Worm (Caenorhabditis elegans) whole organism, dauer: ENCODE measurements around the gene rps-18.

Source experiments
- unc-62 ChIP-seq: sonication (generic microtip); optimal IDR thresholded peaks from 2 replicates; lab custom pipeline; 2017; ENCODE audit warnings: missing biosample characterization, missing genetic modification reagents, missing genetic modification characterization

Gene rps-18

DNA sequence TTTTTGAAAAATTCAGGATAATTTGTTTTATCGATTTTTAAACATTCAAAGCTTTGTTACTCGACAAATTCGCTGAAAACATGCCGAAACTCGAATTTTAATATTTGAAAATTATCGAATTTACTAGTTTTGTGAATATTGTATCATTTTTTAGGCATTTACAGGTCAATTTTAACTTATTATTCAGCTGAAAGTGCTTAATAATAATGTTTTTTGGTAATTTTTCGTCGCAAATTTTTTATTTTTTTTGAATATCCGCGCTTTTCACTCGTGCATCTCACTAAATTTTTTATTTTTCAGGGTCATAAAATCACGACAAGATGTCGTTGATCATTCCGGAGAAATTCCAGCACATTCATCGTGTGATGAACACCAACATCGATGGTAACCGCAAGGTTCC, at the start of gene rps-18:
TSS of gene rps-18 (plus strand) at position 301 of the 400 bp plus-strand sequence.
- no peak for TF ChIP-seq unc-62 (GFP tag; lab: Kevin White, UChicago)

DNA sequence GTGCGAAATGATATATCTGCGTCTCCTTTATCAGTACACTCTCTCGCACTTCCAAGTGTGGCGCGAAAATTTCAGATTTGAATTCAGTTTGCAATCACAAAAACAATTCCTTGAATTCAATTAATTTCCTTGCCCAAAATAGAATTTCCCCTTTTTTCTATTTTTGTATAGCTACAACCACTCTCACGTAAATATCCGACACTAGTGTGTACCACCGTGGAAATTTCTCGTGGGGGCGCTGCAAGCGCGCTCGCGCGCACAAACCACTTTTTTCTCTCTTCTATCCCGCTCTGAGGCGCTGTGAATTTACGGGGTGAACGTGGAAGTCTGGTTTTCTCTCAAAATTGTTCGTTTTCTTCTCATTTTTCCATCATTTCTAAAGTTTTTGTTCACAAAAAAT, 43.9 kb upstream of the rps-18 start, which contains the start of gene Y57G11C.8:
TSS of gene Y57G11C.8 (plus strand) at position 301 of the 400 bp plus-strand sequence.
- no peak for TF ChIP-seq unc-62 (GFP tag; lab: Kevin White, UChicago)

DNA sequence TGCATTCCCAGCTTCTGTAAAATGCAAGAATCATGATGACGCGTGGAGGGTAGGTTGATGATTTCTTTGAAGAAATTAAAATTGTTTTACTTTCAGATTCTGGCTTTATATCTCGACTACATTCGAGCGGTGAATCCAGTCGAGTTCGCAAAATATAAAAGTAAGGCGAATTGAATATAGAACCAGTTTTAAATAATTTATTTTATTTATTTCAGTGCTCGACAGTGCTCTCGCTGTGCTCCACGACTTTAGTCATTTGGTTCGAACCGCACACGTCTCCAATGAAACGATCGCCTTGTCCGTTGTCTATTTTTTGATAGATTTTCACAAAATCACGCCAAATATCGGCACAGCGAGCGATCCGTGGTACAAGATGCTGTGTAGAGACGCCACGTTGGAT, 43.3 kb upstream of the rps-18 start, which contains the start of gene Y57G11C.1130:
TSS of gene Y57G11C.1130 (plus strand) at position 301 of the 400 bp plus-strand sequence.
- no peak for TF ChIP-seq unc-62 (GFP tag; lab: Kevin White, UChicago)

DNA sequence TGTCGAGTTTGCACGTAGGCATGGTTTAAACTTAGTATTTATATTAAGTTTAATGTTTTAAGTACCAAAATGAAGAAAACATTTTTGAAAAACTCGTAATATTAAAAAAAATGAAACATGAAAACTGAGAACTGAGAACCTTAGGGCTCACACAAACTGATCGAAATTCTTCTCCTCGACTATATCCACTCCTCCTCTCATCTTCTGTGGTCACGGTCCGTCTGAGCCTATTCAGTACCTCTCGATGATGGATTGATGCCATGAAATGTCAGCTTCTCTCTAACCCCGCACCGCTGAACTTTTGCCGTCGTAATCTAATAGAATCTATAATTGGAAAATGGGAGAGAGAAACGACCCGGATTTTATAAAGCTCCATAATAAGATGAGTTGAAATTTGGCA, 41.0 kb upstream of the rps-18 start, which contains the start of gene nlp-56:
TSS of gene nlp-56 (minus strand) at position 257 of the 400 bp plus-strand sequence.
- TF ChIP-seq unc-62 (GFP tag; lab: Kevin White, UChicago), result no peak

DNA sequence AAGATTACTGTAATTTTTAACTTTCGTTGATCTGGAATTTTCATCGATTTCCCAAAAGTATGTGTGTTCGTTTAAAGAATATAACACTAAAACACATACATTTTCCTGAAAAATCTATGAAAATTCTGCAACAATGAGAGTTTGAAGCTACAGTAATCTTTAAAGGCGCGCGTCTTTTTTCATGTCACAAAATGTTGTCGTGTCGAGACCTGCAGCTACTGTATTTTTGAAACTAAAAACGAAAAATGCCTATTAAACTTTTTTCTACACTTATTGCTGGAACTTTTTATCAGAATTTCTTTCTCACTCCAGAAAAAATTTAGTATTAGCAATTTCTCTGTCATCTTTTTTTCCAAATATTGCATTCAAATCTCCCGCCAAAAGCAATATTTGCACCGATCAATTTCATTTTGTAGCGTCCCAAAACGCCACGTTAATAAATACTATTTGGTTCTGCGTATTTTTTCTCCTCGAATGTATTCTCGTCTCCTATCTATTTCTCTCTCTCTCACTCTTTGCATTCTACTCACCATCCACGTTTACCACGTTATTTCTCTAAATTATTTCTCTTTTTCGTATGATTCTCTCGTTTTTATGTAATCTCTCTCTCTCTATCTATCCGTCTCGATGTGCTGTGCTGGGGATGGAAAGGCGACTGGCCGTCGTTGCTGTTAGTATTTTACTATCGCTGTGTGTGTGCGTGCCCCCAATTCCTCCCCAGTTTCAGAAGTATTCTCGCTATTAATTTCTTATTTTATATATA, 38.9 kb upstream of the rps-18 start, which contains the start of gene melo-1:
TSS of gene melo-1 (plus strand) at position 658 of the 763 bp plus-strand sequence.
- no peak for TF ChIP-seq unc-62 (GFP tag; lab: Kevin White, UChicago)

DNA sequence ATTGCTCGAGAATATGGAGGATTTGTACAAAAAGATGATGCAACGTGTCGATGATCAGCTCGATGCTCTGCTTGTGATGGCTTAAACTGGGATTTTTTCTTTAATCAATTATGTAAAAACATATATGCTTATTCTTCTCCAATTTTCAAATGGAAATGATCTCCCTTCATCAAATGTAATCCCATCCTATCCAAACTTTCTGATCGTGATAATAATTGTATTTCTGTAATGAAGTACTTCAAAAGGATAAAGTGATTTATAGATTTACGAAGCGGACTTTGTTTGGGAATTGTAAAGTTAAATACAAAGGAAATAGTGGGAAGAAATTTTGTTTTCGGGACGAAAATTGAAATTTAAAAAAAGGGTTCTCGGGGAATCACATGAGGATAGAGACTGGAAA, 34.9 kb upstream of the rps-18 start:
- no peak for TF ChIP-seq unc-62 (GFP tag; lab: Kevin White, UChicago)

DNA sequence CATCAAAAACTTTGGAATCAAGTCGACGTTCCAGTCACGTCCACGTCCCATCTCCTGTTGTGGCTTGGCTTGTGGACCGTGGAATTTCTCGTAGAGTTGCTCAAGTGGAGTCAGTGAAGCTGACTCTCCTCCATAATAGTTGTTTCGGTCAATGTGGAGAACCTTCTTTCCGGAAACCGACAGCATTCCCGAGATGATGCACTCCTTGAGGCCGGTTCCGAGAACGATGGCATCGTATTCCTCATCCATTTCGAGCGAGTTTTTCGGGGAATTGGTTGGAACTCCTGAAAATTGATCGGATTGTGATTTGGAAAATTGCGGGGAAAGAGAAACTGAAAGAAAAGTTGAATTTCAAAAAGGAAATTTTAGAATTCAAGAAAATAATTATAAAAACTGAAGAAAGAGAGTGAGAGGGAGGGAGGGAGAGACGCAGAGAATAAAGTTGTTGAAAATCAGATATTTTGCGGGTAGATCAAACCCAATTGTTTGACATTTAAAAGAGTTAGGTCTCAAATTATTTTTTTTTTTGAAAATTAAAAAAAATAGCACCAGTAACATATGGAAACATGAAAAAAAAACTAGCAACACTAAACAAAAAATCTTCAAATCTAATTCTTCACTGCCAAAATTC, 32.8 kb upstream of the rps-18 start, which contains the start of gene gdi-1:
TSS of gene gdi-1 (minus strand) at position 286 of the 631 bp plus-strand sequence.
- TF ChIP-seq unc-62 (GFP tag; lab: Kevin White, UChicago), result no peak

DNA sequence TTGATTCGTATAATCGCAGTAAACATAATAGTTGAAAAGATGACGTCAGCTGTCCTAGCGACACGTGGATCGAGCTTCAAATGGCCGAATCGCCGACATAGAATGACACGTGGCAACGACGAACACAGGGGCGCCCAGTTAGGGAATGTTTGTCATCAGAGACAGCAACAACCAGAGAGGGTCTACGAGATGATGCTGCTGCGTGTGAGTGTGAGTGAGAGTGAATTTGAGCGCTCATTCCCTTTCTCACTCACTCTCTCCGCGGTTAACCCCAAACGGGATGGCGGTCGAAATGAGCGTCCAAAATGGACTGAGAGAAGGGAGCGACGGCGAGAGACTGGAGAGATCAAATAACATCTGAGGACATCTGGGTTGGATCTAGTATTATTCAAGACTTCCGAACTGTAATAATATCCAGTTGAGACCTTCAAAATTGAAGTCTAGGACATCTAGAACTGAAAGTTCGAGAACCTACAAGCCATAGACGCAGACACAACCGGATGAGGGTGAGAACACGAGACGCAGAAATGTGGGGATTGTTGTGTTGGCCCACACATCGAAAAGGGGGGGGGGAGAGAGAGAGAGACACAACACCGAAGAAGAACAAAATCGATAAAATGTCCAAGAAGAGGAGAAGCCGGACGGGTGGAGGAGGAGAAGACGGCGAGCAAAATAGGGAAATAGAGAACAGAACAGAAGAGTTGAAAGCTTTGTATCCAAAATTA, 31.4 kb upstream of the rps-18 start:
- no peak for TF ChIP-seq unc-62 (GFP tag; lab: Kevin White, UChicago)

DNA sequence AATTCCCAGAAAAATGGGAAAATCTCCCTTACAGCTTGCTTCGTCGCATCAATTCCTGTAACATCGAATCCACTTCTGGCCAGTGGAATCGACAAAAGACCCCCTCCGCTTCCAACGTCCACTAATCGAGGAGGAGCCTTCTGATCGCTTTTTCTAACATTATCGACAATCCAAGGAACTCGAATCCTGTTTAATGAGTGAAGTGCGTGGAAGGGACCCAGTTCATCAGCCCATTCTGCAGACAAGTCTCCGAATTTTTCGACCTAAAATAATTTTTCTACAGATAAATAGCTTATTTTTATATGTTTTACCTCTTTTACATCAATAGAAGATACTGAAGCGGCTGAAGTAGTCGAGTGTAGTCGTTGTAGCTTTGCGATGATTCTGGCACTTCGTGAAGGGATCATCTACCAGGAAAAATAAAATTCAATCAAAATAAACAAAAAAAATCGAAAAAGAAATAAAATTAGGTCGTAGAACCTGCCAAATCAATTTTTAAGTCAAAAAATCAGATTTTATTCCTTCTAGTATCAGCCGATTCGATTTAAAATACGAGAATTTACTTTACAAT, 29.5 kb upstream of the rps-18 start, which contains the start of gene coq-3:
TSS of gene coq-3 (minus strand) at position 407 of the 571 bp plus-strand sequence.
- no peak for TF ChIP-seq unc-62 (GFP tag; lab: Kevin White, UChicago)

DNA sequence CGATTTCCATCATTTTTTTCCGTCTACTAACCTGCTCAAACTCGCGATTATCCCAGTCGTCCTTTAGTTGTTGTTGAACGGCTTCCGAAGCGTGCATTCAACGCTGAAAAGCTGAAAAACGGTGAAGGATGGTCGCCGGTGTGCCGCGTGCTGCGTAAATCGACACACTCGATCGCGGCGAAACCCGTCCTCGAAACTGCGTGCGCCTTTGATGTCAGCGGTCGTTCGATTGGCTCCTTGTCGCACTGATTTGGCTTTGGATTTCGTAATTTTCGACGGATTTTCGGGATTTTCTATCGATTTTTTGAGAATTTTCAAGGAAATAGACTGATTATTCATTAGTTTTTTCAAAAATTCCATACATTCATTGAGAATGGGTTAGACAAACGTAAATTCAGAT, 28.1 kb upstream of the rps-18 start, which contains the start of the genes Y57G11C.1147 and nuo-3:
TSS of gene Y57G11C.1147 (minus strand) at position 161 of the 400 bp plus-strand sequence.
TSS of gene nuo-3 (minus strand) at position 191 of the 400 bp plus-strand sequence.
- no peak for TF ChIP-seq unc-62 (GFP tag; lab: Kevin White, UChicago)

DNA sequence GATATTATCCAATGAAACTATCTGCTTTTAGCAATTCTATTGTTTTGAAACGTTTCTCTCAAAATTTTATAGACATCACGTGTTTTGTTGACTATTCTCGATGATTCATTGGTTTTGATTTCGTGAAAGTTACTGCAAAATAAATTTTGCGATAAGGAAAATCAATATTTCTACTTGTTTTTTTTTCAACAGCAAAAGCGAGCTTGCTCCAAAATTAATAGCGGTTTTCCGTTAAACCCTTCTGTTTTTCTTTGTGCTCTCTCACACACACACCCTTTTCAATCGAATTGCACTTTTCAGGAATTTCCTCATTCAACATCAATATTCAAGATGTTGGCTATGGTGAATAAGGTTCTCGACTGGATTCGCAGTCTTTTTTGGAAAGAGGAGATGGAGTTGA, 27.6 kb upstream of the rps-18 start, which contains the start of gene arl-8:
TSS of gene arl-8 (plus strand) at position 301 of the 400 bp plus-strand sequence.
- no peak for TF ChIP-seq unc-62 (GFP tag; lab: Kevin White, UChicago)

DNA sequence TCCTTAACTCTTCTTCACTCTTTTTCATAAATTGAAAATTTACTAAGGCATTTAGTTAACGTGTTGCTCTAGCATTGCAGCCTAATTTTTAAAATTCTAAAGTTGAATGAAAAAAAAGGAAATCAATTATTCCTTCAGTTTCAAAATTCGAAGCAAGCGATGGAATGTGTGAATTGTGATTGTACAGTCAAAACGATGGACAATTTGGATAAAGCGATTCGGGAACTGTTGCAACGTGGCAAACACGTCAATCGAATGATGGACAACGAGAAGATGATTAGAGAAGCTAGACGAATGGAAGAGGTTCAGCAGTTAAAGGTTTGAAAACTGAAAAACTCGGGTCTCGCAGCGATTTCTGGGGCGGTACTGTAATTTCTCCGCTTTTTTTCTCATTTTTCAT, 26.3 kb upstream of the rps-18 start, which contains the start of gene Y57G11C.14:
TSS of gene Y57G11C.14 (plus strand) at position 126 of the 400 bp plus-strand sequence.
- TF ChIP-seq unc-62 (GFP tag; lab: Kevin White, UChicago), result no peak

DNA sequence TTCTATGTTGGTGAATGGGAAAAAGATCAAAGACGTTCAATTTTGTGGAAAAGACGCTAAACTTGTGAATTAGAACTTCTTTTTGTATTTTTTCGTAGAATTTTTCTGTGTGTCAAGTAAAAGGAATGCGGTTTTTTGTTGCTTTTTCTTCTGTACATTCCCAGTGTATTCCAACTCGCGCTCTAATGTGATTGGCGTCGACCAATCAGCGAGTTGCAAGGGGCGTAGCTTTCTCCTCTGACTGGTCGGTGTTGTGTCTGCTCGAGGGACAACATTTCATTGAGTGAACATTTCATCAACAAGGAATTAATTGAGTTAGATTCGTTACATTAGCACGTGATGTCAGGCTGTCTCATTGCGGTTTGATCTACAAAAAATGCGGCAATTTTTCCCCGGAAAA, 24.5 kb upstream of the rps-18 start:
- TF ChIP-seq unc-62 (GFP tag; lab: Kevin White, UChicago), result no peak

DNA sequence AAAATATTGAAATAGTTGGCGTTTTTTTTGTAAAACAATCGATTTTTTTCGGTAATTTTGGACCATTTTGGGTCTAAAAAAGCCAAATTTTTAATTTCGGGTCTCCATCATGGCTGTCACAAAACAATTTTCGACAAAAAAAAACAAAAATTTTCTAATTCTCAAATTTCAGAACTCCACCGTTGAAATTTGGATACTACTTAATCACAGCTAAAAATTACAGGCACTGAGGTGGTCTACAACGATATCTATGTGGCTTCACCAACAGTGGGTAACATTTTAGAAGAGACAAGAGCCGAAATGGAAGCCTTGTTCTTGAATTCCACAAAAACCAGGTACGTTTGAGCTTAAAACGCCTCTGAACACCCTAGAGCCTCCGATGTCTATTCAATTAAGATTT, 23.2 kb upstream of the rps-18 start, which contains the start of gene Y57G11C.1142:
TSS of gene Y57G11C.1142 (plus strand) at position 301 of the 400 bp plus-strand sequence.
- TF ChIP-seq unc-62 (GFP tag; lab: Kevin White, UChicago), result no peak

DNA sequence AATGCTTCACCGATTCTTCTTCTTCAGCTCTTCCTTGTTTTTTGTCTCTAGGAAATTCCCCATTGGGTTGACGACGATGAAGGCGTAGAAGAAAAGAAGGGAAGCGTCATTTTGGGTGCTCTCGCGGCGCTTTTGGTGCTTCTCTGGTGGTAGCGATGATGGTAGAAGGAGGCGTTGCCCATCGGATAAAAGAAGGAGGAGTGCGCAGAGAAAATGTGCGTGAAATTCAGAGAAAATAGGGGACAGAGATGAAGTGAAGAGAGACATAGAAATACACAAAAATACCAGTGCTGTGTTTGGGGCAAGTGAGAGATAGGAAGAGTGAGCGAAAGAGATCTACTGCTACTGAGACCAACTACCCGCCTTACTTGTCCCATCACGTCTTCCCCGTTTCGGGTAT, 18.6 kb upstream of the rps-18 start, which contains the start of gene oig-5:
TSS of gene oig-5 (plus strand) at position 301 of the 400 bp plus-strand sequence.
- no peak for TF ChIP-seq unc-62 (GFP tag; lab: Kevin White, UChicago)
